Worm (Caenorhabditis elegans): ENCODE results near the gene sri-53.

DNA sequence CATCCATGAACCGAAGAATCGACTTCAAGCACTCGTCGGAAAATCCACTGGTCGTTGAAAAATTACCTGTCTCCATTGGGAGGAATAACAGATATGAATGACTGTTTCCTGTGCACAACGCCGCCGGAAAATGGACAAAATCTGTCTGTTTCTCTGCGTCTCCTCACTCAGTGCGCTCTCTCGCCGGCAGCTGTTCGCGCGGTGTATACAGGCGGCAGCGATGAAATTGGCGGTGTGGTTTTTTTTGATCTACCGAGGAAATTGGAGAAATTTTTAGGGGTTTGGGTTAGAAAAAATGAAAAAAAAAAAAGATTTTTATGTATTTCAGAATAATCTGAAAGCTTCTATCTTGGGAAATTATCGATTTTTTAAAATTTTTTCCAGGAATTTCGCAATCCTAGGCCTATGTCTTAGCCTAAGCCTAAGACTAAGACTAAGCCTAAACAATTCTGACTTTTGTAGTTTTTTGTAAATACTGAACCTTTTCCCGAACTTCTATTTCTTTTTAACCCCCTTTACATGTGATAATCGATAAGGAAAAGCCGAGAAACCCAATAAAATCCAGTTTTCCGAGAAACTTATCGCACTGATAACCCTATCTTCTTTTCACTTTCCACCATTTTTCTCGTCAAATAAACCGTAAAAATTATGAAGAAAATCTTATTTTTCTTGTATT, 45.8 kb upstream of the sri-53 start, which contains the start of the genes fbxc-50 and C17F4.2:
- TF ChIP-seq ztf-11 (tag; optimal IDR thresholded peaks at IDR 0.05) (no peak), lin-13 (tag; optimal IDR thresholded peaks at IDR 0.05) (no peak), elt-3 (tag; optimal IDR thresholded peaks at IDR 0.05) (no peak), flh-1 (GFP tag; optimal IDR thresholded peaks at IDR 0.05) (no peak), nhr-28 (tag; optimal IDR thresholded peaks at IDR 0.05) (no peak), ceh-39 (tag; optimal IDR thresholded peaks at IDR 0.05) (no peak), nhr-237 (tag; optimal IDR thresholded peaks at IDR 0.05) (no peak), mab-5 (tag; optimal IDR thresholded peaks at IDR 0.05) (no peak), ceh-83 (GFP tag; optimal IDR thresholded peaks at IDR 0.05) (no peak)

Data from whole organism, mixed stage, embryonic.